Worm (Caenorhabditis elegans): Measurements from ENCODE around the gene C25H3.3.

C25H3.3 gene

DNA sequence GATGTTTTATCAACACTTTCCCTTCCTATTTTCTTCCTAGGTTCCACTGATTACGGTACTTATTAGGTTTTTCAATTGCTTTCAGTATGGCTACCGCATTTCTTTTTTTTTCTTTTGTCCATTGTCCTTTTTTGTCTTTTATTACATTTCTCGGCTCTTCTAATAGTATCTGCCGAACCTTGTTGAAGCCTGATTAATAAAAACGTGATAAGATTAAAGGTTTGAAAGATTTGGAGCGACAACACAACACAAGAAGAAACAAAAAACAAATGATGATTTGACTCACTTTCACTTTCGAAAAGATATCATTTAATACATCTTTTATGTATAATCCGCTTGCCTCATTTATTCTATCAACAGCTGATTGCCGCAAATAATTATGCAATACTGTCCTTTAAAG lies 29.0 kb upstream of the C25H3.3 start, which contains the start of gene C25H3.15:
Gene C25H3.15, plus strand, starts transcription at position 301 of the 400 bp plus-strand sequence.
- TF ChIP-seq W03F9.2 (tag; optimal IDR thresholded peaks at IDR 0.05) (no peak), dao-5 (tag; optimal IDR thresholded peaks at IDR 0.05) (no peak), him-1 (tag; optimal IDR thresholded peaks at IDR 0.05) (no peak)

DNA sequence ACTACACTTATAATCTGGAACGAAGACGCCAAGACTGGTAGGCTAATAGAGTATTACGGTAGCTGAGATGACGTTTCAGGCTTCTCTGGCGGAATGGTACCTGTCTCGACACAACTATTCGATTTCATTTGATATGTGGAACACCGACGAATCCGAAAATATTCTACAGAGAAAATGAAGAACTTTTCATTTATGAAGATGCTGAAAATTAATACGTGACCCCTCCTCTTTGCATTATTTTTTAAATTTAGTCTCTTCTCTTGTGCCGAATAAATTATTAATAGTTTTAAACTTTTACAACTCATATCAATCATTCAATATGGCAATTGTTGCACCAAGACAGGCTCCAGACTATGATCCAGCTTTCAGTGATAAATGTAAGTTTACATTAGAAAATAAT lies 28.0 kb upstream of the C25H3.3 start, which contains the start of gene C25H3.16:
Gene C25H3.16, plus strand, starts transcription at position 301 of the 400 bp plus-strand sequence.
- TF ChIP-seq W03F9.2 (tag; optimal IDR thresholded peaks at IDR 0.05) (no peak), dao-5 (tag; optimal IDR thresholded peaks at IDR 0.05) (no peak), him-1 (tag; optimal IDR thresholded peaks at IDR 0.05) (no peak)

DNA sequence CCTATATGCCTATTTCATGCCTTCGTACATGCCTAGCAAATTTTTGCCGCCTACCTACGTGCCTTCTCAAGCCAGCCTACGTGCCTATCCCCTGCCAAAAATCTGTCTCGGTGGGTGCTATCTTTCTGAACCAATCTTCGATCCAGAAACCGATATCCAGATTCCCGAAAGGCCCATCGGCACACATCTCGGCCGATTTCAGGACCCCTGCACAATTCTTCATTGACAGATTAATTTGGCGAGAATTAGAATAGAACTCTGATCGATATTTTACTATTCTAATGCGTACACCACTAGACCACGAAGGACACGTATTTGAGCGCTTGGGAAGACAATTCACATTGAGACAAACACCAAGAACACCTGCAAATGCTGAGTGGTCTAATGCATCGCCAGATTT lies 26.5 kb upstream of the C25H3.3 start:
- no peak for TF ChIP-seq him-1 (tag; optimal IDR thresholded peaks at IDR 0.05)
- no peak for TF ChIP-seq W03F9.2 (tag; optimal IDR thresholded peaks at IDR 0.05)
- TF ChIP-seq dao-5 (tag; optimal IDR thresholded peaks at IDR 0.05), result no peak

DNA sequence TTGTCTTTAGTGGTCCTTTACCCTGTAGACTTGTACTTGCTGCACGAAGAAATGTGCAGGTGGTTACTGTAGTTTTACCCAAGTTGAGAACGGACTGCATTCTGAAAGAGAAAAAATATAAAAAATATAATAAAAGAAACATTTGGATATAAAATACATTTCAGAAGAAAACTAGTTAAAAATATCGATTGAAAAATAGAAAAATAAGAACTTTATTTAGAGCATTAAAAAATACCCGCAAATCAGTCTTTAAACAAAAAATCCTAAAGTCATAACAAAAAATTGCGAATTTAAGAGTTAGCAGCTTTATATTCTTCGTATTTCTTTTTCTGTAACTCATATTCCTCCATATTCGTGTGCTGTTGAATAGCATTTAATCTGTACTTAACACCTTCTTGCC lies 25.2 kb upstream of the C25H3.3 start, which contains the start of gene C25H3.7:
Gene C25H3.7, minus strand, starts transcription at position 101 of the 400 bp plus-strand sequence.
- TF ChIP-seq him-1 (tag; optimal IDR thresholded peaks at IDR 0.05) (no peak), dao-5 (tag; optimal IDR thresholded peaks at IDR 0.05) (no peak), W03F9.2 (tag; optimal IDR thresholded peaks at IDR 0.05) (no peak)

DNA sequence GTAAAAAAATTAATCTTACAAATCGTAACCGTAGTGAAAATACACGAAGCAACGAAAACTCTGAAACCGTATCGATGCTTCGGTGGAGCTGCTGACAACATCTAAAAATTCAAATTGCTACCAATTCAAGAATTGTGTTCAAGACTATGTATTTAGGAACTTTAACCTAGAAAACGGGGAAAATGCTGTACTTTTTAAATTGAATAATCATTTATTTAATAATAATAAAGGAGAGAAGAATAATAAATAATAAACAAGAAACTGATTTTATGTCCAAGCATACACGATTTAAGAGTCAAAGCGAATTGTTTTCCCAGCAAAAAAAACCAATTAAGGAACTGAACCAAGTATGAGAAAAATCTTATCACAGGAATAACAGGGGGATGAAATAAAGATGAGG lies 24.4 kb upstream of the C25H3.3 start, which contains the start of gene C25H3.17:
Gene C25H3.17, minus strand, starts transcription at position 101 of the 400 bp plus-strand sequence.
- TF ChIP-seq W03F9.2 (tag; optimal IDR thresholded peaks at IDR 0.05), result no peak
- TF ChIP-seq him-1 (tag; optimal IDR thresholded peaks at IDR 0.05), result no peak
- TF ChIP-seq dao-5 (tag; optimal IDR thresholded peaks at IDR 0.05), result no peak

DNA sequence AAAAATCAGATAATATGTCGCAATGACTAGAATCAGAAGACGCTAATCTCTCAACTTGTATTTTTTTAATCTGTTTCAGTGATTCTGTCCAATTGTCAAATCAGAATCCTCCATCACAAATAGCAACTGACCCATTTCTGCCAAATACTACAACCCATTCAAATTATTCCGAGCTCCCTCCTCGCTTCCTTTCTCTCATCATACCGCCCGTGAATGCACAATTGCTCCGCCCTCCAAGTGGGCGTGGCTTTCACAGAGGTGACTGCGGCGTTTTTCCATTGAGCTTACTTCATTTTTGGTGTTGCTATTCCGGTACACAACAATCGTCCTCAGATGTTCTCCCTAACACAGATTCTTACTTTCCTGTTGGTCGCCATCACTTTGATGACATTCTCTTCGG lies 13.3 kb upstream of the C25H3.3 start, which contains the start of gene flp-27:
Gene flp-27, plus strand, starts transcription at position 301 of the 400 bp plus-strand sequence.
- TF ChIP-seq W03F9.2 (tag; optimal IDR thresholded peaks at IDR 0.05), result no peak
- TF ChIP-seq him-1 (tag; optimal IDR thresholded peaks at IDR 0.05), result no peak
- no peak for TF ChIP-seq dao-5 (tag; optimal IDR thresholded peaks at IDR 0.05)

DNA sequence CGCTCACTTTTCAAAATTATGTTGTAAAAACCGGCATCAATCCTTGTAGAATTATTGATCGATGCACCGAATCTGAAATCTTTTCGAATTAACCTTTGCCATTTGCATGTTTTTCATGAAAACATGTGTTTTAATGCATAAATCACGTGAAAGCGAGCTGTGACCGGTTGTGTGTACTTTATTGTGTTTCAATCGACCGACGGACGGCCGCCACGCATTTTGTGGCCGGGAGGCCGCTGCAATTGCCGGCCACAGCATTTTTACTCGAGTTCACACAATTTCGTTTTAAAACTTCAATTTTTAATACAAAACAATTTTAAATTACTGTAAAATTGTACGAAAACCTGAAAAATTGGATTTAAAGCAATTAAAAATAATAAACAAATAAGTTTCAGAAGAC lies 5.0 kb upstream of the C25H3.3 start, which contains the start of gene C25H3.11:
Gene C25H3.11, minus strand, starts transcription at position 82 of the 400 bp plus-strand sequence.
- TF ChIP-seq dao-5 (tag; optimal IDR thresholded peaks at IDR 0.05), result no peak
- no peak for TF ChIP-seq him-1 (tag; optimal IDR thresholded peaks at IDR 0.05)
- no peak for TF ChIP-seq W03F9.2 (tag; optimal IDR thresholded peaks at IDR 0.05)

DNA sequence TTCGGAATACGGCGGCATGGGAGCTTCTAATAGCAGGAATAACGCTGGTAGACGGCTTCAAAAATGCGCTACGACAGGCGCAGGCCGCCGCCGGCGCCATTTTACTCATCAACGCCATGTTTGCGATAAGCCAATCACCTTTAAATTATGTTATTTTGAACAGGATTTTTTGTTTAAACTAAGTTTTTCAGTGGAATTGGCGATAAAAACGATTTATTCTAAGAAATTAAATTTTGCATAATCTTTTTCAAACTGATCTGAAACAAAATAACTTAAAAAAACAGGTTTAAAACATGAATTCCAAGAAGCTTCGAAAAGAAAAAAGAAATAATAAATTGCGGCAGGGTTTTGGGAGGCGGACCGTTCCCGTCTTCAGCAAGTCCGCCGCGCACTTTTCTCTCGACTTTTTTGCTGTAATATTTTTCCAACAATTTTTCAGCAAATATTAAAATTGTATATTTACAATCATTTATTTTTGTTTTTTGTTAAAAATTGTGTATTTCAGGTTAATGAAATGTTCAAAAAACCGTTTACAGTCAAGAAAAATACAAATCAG lies 2.7 kb upstream of the C25H3.3 start, which contains the start of the genes ndub-5 and eif-2D:
Gene ndub-5, minus strand, starts transcription at position 138 of the 556 bp plus-strand sequence.
Gene eif-2D, plus strand, starts transcription at position 506 of the 556 bp plus-strand sequence.
- TF ChIP-seq W03F9.2 (tag; optimal IDR thresholded peaks at IDR 0.05) (no peak), dao-5 (tag; optimal IDR thresholded peaks at IDR 0.05) (no peak), him-1 (tag; optimal IDR thresholded peaks at IDR 0.05) (no peak)

DNA sequence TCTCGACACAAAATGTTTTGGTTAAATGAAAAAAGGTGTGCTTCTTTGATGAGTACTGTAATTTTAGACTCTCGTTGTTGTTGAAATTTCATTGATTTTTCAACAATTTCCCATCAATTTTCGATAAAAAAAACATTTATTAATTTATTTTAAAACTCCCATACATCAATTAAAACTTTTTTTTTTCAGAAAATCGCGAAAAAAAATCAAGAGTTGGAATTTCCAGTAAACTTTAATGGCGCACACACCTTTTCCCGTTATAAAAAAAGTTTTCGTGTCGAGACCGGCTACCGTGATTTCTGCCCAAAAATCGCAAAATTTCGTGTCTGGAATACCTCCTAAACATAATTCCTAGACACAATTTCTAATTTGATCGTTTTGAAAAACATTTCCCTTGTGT lies 805 bp downstream of the C25H3.3 start, which contains the start of gene C25H3.14:
Gene C25H3.14, plus strand, starts transcription at position 301 of the 400 bp plus-strand sequence.
- no peak for TF ChIP-seq W03F9.2 (tag; optimal IDR thresholded peaks at IDR 0.05)
- TF ChIP-seq him-1 (tag; optimal IDR thresholded peaks at IDR 0.05), result no peak
- no peak for TF ChIP-seq dao-5 (tag; optimal IDR thresholded peaks at IDR 0.05)

DNA sequence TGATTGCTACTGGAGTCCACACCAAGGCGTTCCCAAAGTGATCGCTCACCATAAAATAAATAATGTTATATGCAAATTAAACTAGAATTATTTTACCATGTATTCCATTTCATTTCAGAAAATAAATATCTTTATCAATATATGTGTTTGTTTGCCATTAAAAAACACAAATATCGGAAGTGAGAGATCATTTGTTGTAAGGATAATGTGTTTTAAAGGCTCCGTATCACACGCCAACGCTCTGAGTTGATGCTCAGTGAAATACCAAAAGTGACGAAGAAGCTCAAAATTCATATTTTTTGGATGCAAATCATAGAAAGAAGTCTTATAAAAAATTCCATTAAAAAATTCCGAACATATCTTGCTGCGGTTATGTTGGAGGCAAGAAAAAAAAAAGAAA lies 2.2 kb downstream of the C25H3.3 start:
- no peak for TF ChIP-seq dao-5 (tag; optimal IDR thresholded peaks at IDR 0.05)
- TF ChIP-seq him-1 (tag; optimal IDR thresholded peaks at IDR 0.05), result no peak
- no peak for TF ChIP-seq W03F9.2 (tag; optimal IDR thresholded peaks at IDR 0.05)

DNA sequence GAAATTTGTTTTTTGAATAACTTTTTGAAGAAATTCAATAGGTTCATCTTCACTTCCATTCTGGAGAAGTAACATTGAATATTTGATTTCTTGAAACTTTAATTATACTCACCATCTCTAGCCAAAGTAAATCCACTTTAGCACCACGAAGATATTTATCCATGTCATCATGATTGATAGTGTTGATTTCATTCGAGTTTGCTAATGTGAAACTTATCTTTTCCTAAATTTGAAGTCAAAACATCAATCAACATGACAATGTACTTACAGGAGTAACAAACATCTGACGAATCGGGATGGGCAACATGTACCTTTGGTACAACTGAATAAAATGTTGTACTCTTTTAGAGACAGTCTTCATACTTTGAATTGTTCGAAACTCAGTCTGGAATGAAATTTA lies 3.3 kb downstream of the C25H3.3 start:
- no peak for TF ChIP-seq W03F9.2 (tag; optimal IDR thresholded peaks at IDR 0.05)
- no peak for TF ChIP-seq dao-5 (tag; optimal IDR thresholded peaks at IDR 0.05)
- TF ChIP-seq him-1 (tag; optimal IDR thresholded peaks at IDR 0.05), result no peak

DNA sequence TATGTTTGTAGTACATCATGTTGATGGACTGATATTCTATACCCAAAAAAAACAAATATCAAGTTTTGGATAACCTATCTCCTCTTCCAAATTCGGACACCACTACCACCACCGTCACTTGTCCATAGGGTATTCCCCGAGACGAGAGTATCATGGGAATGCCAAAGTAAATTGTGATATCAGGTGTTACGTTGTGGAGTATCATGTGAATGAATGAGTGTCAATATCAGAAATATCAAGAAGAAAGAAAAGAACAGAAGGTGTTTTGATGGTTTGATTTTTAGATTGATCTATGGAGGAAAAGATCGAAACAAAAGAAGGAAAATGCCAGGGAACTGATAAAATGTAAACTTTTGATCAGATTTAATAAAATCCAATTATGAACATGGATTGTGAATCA lies 4.3 kb downstream of the C25H3.3 start:
- TF ChIP-seq dao-5 (tag; optimal IDR thresholded peaks at IDR 0.05) (no peak), W03F9.2 (tag; optimal IDR thresholded peaks at IDR 0.05) (no peak), him-1 (tag; optimal IDR thresholded peaks at IDR 0.05) (no peak)

DNA sequence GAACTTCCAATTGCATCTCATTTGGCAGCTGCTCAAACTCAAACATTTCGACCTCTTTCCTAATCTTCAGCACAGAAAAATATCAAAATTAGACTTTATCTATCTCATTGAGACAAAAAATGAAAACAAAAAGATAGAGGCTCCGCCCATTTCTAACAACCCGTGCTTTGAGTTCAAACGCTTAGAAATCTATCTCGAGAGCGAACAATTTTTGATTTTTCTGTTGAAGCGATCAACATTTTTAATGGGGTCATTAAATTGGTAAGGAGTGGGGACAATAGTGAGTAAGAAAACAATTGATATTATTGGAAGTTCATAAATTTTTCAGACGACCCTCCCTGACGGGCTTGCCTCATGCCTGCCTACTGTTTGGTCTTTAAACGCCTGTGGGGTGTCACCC lies 4.9 kb downstream of the C25H3.3 start, which contains the start of the genes C25H3.10 and C25H3.1:
Gene C25H3.10, minus strand, starts transcription at position 101 of the 400 bp plus-strand sequence.
Gene C25H3.1, plus strand, starts transcription at position 203 of the 400 bp plus-strand sequence.
- TF ChIP-seq dao-5 (tag; optimal IDR thresholded peaks at IDR 0.05) (no peak), him-1 (tag; optimal IDR thresholded peaks at IDR 0.05) (no peak), W03F9.2 (tag; optimal IDR thresholded peaks at IDR 0.05) (no peak)

DNA sequence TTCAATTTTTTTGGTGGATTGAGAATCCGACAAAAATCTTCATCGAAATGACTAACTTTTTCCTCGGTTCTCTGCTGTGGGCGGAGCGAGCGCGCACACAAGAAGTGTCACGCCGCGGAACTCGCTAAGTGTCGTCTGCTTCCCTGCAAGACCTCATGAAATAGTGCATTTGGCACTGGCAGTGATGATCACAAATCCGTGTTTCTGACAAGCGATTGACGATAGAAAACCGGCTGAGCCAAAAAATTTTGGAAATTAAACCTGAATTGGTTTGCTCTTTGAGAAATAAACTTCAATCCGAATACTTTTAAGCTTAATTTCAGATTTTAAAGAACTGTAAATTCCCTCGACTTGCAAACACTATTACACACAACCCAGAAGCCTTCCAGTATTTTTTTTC lies 7.5 kb downstream of the C25H3.3 start:
- TF ChIP-seq him-1 (tag; optimal IDR thresholded peaks at IDR 0.05) (peak; percentile 40), dao-5 (tag; optimal IDR thresholded peaks at IDR 0.05) (no peak), W03F9.2 (tag; optimal IDR thresholded peaks at IDR 0.05) (peak; percentile 52)

All from whole organism, L4/young adult.